Worm (Caenorhabditis elegans) whole organism, midembryonic: Measurements from ENCODE around the gene R04B3.1.

Experiments
- T22C8.4 ChIP-seq: fragments of 200-800 bp; sonication (Bioruptor generic); IDR thresholded peaks from 2 replicates; pipeline ENCODE4 v1.3.6; 2022; ENCODE audit warnings: missing genetic modification characterization, missing compliant biosample characterization
- med-1 ChIP-seq: sonication (generic microtip); optimal IDR thresholded peaks from 2 replicates; lab custom pipeline; 2017; ENCODE audit warnings: missing genetic modification characterization, mild to moderate bottlenecking, missing compliant biosample characterization, antibody characterized with exemption, missing genetic modification reagents; ENCODE audit not compliant: insufficient read depth
- ztf-23 ChIP-seq: fragments of 200-800 bp; sonication (Bioruptor generic); IDR thresholded peaks from 2 replicates; pipeline ENCODE4 v1.3.6; 2022; ENCODE audit warnings: missing genetic modification reagents, missing genetic modification characterization, missing compliant biosample characterization
- ztf-29 ChIP-seq: fragments of 200-800 bp; sonication (Bioruptor generic); IDR thresholded peaks from 2 replicates; pipeline ENCODE4 v1.3.6; 2022; ENCODE audit warnings: missing genetic modification reagents, missing genetic modification characterization, missing compliant biosample characterization

ce11 chrX:2426932-2427331, 44.3 kb downstream of the R04B3.1 start:
- TF ChIP-seq ztf-23: no peak
- TF ChIP-seq ztf-29 (GFP tag; lab: Robert Waterston, UW): no peak
- TF ChIP-seq T22C8.4 (GFP tag; lab: Robert Waterston, UW): no peak
- TF ChIP-seq med-1 (GFP tag; lab: Kevin White, UChicago): no peak
